Fruit fly (Drosophila melanogaster) whole organism, embryonic: Measurements from ENCODE around the gene CG9498.

Experiments used
- Blimp-1 ChIP-seq: fragments of 200-800 bp; sonication (Bioruptor generic); optimal IDR thresholded peaks from 3 replicates; lab custom pipeline; 2018; ENCODE audit warnings: missing biosample characterization, missing genetic modification characterization, mild to moderate bottlenecking, moderate library complexity, missing genetic modification reagents
- C15 ChIP-seq: fragments of 200-800 bp; sonication (Bioruptor generic); IDR thresholded peaks from 3 replicates; pipeline ENCODE4 v1.3.6; 2022; ENCODE audit warnings: missing biosample characterization, missing genetic modification characterization
- CG10431 ChIP-seq: fragments of 200-800 bp; sonication (Bioruptor generic); optimal IDR thresholded peaks from 3 replicates; lab custom pipeline; 2018; ENCODE audit warnings: missing biosample characterization, mild to moderate bottlenecking, missing genetic modification characterization
- CG10543 ChIP-seq: fragments of 200-800 bp; sonication (Bioruptor generic); optimal IDR thresholded peaks from 3 replicates; lab custom pipeline; 2017; ENCODE audit warnings: missing biosample characterization, mild to moderate bottlenecking, missing genetic modification characterization, moderate library complexity
- CG10959 ChIP-seq: fragments of 200-800 bp; sonication (Bioruptor generic); IDR thresholded peaks from 2 replicates; pipeline ENCODE4 v1.3.6; 2022; ENCODE audit warnings: missing biosample characterization, missing genetic modification characterization
- CG11723 ChIP-seq: fragments of 200-800 bp; sonication (Bioruptor generic); optimal IDR thresholded peaks from 2 replicates; lab custom pipeline; 2017; ENCODE audit warnings: missing biosample characterization, mild to moderate bottlenecking, missing genetic modification characterization
- CG13287 ChIP-seq: fragments of 200-800 bp; sonication (Bioruptor generic); IDR thresholded peaks from 2 replicates; pipeline ENCODE4 v1.3.6; 2022; ENCODE audit warnings: missing biosample characterization, missing genetic modification characterization; ENCODE audit not compliant: partially characterized antibody
- CG1529 ChIP-seq: fragments of 200-800 bp; sonication (Bioruptor generic); optimal IDR thresholded peaks from 3 replicates; lab custom pipeline; 2018; ENCODE audit warnings: missing biosample characterization, missing genetic modification characterization
- CG15601 ChIP-seq: fragments of 200-800 bp; sonication (Bioruptor generic); optimal IDR thresholded peaks from 3 replicates; lab custom pipeline; 2019; ENCODE audit warnings: missing biosample characterization, mild to moderate bottlenecking, missing genetic modification characterization, moderate library complexity
- CG16813 ChIP-seq: fragments of 200-800 bp; sonication (Bioruptor generic); IDR thresholded peaks from 3 replicates; pipeline ENCODE4 v1.3.6; 2022; ENCODE audit warnings: missing biosample characterization, missing genetic modification characterization; ENCODE audit not compliant: partially characterized antibody
- CG17612 ChIP-seq: fragments of 200-800 bp; sonication (Bioruptor generic); IDR thresholded peaks from 2 replicates; pipeline ENCODE4 v1.3.6; 2022; ENCODE audit warnings: missing biosample characterization, missing genetic modification characterization
- CG2129 ChIP-seq: fragments of 200-800 bp; sonication (Bioruptor generic); IDR thresholded peaks from 2 replicates; pipeline ENCODE4 v1.3.6; 2022; ENCODE audit warnings: missing biosample characterization, missing genetic modification characterization; ENCODE audit not compliant: partially characterized antibody
- CG30403 ChIP-seq: fragments of 200-800 bp; sonication (Bioruptor generic); optimal IDR thresholded peaks from 3 replicates; lab custom pipeline; 2016; ENCODE audit warnings: missing biosample characterization, missing genetic modification characterization
- CG3726 ChIP-seq: fragments of 200-800 bp; sonication (Bioruptor generic); IDR thresholded peaks from 3 replicates; pipeline ENCODE4, ENCODE4 v1.3.6; 2022; ENCODE audit warnings: missing biosample characterization, missing genetic modification characterization
- CG4424 ChIP-seq: fragments of 200-800 bp; sonication (Bioruptor generic); optimal IDR thresholded peaks from 3 replicates; lab custom pipeline; 2016; ENCODE audit warnings: missing biosample characterization, missing genetic modification characterization
- CG6654 ChIP-seq: fragments of 200-800 bp; sonication (Bioruptor generic); optimal IDR thresholded peaks from 2 replicates; lab custom pipeline; 2017; ENCODE audit warnings: missing biosample characterization, mild to moderate bottlenecking, missing genetic modification characterization
- CG7372 ChIP-seq: fragments of 200-800 bp; sonication (Bioruptor generic); IDR thresholded peaks from 2 replicates; pipeline ENCODE4 v1.3.6; 2022; ENCODE audit warnings: missing biosample characterization, missing genetic modification characterization
- CG7745 ChIP-seq: fragments of 200-800 bp; sonication (Bioruptor generic); optimal IDR thresholded peaks from 2 replicates; lab custom pipeline; 2018; ENCODE audit warnings: missing biosample characterization, mild to moderate bottlenecking, missing genetic modification characterization, moderate library complexity
- CG8944 ChIP-seq: fragments of 200-800 bp; sonication (Bioruptor generic); optimal IDR thresholded peaks from 3 replicates; lab custom pipeline; 2016; ENCODE audit warnings: missing biosample characterization, missing genetic modification characterization
- Ets65A ChIP-seq: fragments of 200-800 bp; sonication (Bioruptor generic); peaks from one replicate; lab custom pipeline; 2016; ENCODE audit warnings: missing biosample characterization, missing genetic modification characterization
- Gug ChIP-seq: fragments of 200-800 bp; sonication (Bioruptor generic); IDR thresholded peaks from 4 replicates; pipeline ENCODE4 v1.3.6; 2022; ENCODE audit warnings: missing biosample characterization, missing genetic modification characterization
- HHEX ChIP-seq: fragments of 200-800 bp; sonication (Bioruptor generic); optimal IDR thresholded peaks from 3 replicates; lab custom pipeline; 2017; ENCODE audit warnings: missing biosample characterization, mild to moderate bottlenecking, missing genetic modification characterization, missing genetic modification reagents
- Hey ChIP-seq: fragments of 200-800 bp; sonication (Bioruptor generic); optimal IDR thresholded peaks from 3 replicates; lab custom pipeline; 2018; ENCODE audit warnings: missing biosample characterization, mild to moderate bottlenecking, missing genetic modification characterization
- Hmx ChIP-seq: fragments of 200-800 bp; sonication (Bioruptor generic); optimal IDR thresholded peaks from 2 replicates; lab custom pipeline; 2016; ENCODE audit warnings: missing biosample characterization, missing genetic modification characterization
- Hsf ChIP-seq: fragments of 200-800 bp; sonication (Bioruptor generic); optimal IDR thresholded peaks from 3 replicates; lab custom pipeline; 2016; ENCODE audit warnings: missing biosample characterization, missing genetic modification characterization
- Meics ChIP-seq: fragments of 200-800 bp; sonication (Bioruptor generic); optimal IDR thresholded peaks from 2 replicates; lab custom pipeline; 2017; ENCODE audit warnings: missing biosample characterization, mild to moderate bottlenecking, missing genetic modification characterization
- NFAT ChIP-seq: fragments of 200-800 bp; sonication (Bioruptor generic); IDR thresholded peaks from 2 replicates; pipeline ENCODE4 v1.3.6; 2022; ENCODE audit warnings: missing biosample characterization, missing genetic modification characterization
- PHDP ChIP-seq: fragments of 200-800 bp; sonication (Bioruptor generic); optimal IDR thresholded peaks from 3 replicates; lab custom pipeline; 2018; ENCODE audit warnings: missing biosample characterization, mild to moderate bottlenecking, missing genetic modification characterization, moderate library complexity
- amos ChIP-seq: fragments of 200-800 bp; sonication (Bioruptor generic); IDR thresholded peaks from 2 replicates; pipeline ENCODE4 v1.3.6; 2022; ENCODE audit warnings: missing biosample characterization, missing genetic modification characterization; ENCODE audit not compliant: partially characterized antibody
- bab2 ChIP-seq: fragments of 200-800 bp; sonication (Bioruptor generic); optimal IDR thresholded peaks from 2 replicates; lab custom pipeline; 2016; ENCODE audit warnings: missing biosample characterization, missing genetic modification characterization
- bbx ChIP-seq: fragments of 200-800 bp; sonication (Bioruptor generic); IDR thresholded peaks from 2 replicates; pipeline ENCODE4 v1.3.6; 2022; ENCODE audit warnings: missing biosample characterization, missing genetic modification characterization; ENCODE audit not compliant: partially characterized antibody
- btn ChIP-seq: fragments of 200-800 bp; sonication (Bioruptor generic); optimal IDR thresholded peaks from 2 replicates; lab custom pipeline; 2016; ENCODE audit warnings: missing biosample characterization, missing genetic modification characterization
- cato ChIP-seq: fragments of 200-800 bp; sonication (Bioruptor generic); optimal IDR thresholded peaks from 2 replicates; lab custom pipeline; 2016; ENCODE audit warnings: missing biosample characterization, missing genetic modification characterization, borderline replicate concordance
- crp ChIP-seq, 2 experiments: fragments of 200-800 bp; sonication (Bioruptor generic); optimal IDR thresholded peaks; 2 replicates in 1 of 2; 3 replicates in 1 of 2; lab custom pipeline; 2017; ENCODE audit warnings: missing biosample characterization in 2 of 2, missing genetic modification characterization in 2 of 2, mild to moderate bottlenecking in 1 of 2, moderate library complexity in 1 of 2
- eve ChIP-seq, 2 experiments: fragments of >200 bp; optimal IDR thresholded peaks; 2 replicates each; lab custom pipeline; 2017; ENCODE audit warnings: missing biosample characterization in 2 of 2, missing genetic modification characterization in 2 of 2
- ewg ChIP-seq: fragments of 200-800 bp; sonication (Bioruptor generic); optimal IDR thresholded peaks from 3 replicates; lab custom pipeline; 2017; ENCODE audit warnings: mild to moderate bottlenecking, missing biosample characterization, missing genetic modification reagents, missing genetic modification characterization
- eyg ChIP-seq: fragments of 200-800 bp; sonication (Bioruptor generic); optimal IDR thresholded peaks from 3 replicates; lab custom pipeline; 2016; ENCODE audit warnings: missing biosample characterization, missing genetic modification characterization
- fd3F ChIP-seq: fragments of 200-800 bp; sonication (Bioruptor generic); optimal IDR thresholded peaks from 2 replicates; lab custom pipeline; 2018; ENCODE audit warnings: missing biosample characterization, mild to moderate bottlenecking, missing genetic modification characterization, moderate library complexity
- gem ChIP-seq: fragments of 200-800 bp; sonication (Bioruptor generic); optimal IDR thresholded peaks from 2 replicates; lab custom pipeline; 2019; ENCODE audit warnings: missing biosample characterization, mild to moderate bottlenecking, missing genetic modification characterization, moderate library complexity
- gro ChIP-seq: fragments of 200-800 bp; sonication (Bioruptor generic); optimal IDR thresholded peaks from 2 replicates; lab custom pipeline; 2016; ENCODE audit warnings: missing biosample characterization, missing genetic modification characterization
- gt ChIP-seq: fragments of 200-800 bp; sonication (Bioruptor generic); IDR thresholded peaks from 2 replicates; pipeline ENCODE4 v1.3.6; 2022; ENCODE audit warnings: missing biosample characterization, missing genetic modification characterization
- hbn ChIP-seq: fragments of 200-800 bp; sonication (Bioruptor generic); IDR thresholded peaks from 2 replicates; pipeline ENCODE4 v1.3.6; 2022; ENCODE audit warnings: missing biosample characterization, missing genetic modification characterization; ENCODE audit not compliant: partially characterized antibody
- insv ChIP-seq, 2 experiments: fragments of 200-800 bp; sonication (Bioruptor generic); optimal IDR thresholded peaks; 3 replicates each; lab custom pipeline; 2016 to 2018; ENCODE audit warnings: missing biosample characterization in 2 of 2, missing genetic modification characterization in 2 of 2
- kah ChIP-seq: fragments of 200-800 bp; sonication (Bioruptor generic); optimal IDR thresholded peaks from 2 replicates; lab custom pipeline; 2018; ENCODE audit warnings: missing biosample characterization, mild to moderate bottlenecking, missing genetic modification characterization
- lilli ChIP-seq: fragments of 200-800 bp; sonication (Bioruptor generic); optimal IDR thresholded peaks from 3 replicates; lab custom pipeline; 2016; ENCODE audit warnings: missing biosample characterization, missing genetic modification characterization
- phol ChIP-seq: fragments of 200-800 bp; sonication (Bioruptor generic); optimal IDR thresholded peaks from 3 replicates; lab custom pipeline; 2018; ENCODE audit warnings: missing biosample characterization, mild to moderate bottlenecking, missing genetic modification characterization, moderate library complexity
- pzg ChIP-seq: fragments of 200-800 bp; sonication (Bioruptor generic); optimal IDR thresholded peaks from 3 replicates; lab custom pipeline; 2018; ENCODE audit warnings: missing biosample characterization, mild to moderate bottlenecking, missing genetic modification characterization, moderate library complexity
- ranshi ChIP-seq: fragments of 200-800 bp; sonication (Bioruptor generic); IDR thresholded peaks from 2 replicates; pipeline ENCODE4 v1.3.6; 2022; ENCODE audit warnings: missing biosample characterization, missing genetic modification characterization
- shn ChIP-seq: fragments of 200-800 bp; sonication (Bioruptor generic); optimal IDR thresholded peaks from 3 replicates; lab custom pipeline; 2016; ENCODE audit warnings: missing biosample characterization, missing genetic modification characterization
- toy ChIP-seq: fragments of 200-800 bp; sonication (Bioruptor generic); IDR thresholded peaks from 2 replicates; pipeline ENCODE4 v1.3.6; 2022; ENCODE audit warnings: missing biosample characterization, missing genetic modification characterization
- zf30C ChIP-seq: fragments of 200-800 bp; sonication (Bioruptor generic); optimal IDR thresholded peaks from 3 replicates; lab custom pipeline; 2018; ENCODE audit warnings: missing biosample characterization, mild to moderate bottlenecking, missing genetic modification characterization

Gene CG9498

dm6 chr2L:6306895-6307294 lies 43.9 kb downstream of the CG9498 start (continued):
- TF ChIP-seq btn (GFP tag; lab: Kevin White, UChicago) (no peak), C15 (GFP tag; lab: Robert Waterston, UW) (no peak), CG17612 (GFP tag; lab: Robert Waterston, UW) (no peak), lilli (GFP tag; lab: Kevin White, UChicago) (no peak), bab2 (GFP tag; lab: Kevin White, UChicago) (no peak), amos (GFP tag; lab: Robert Waterston, UW) (no peak), CG4424 (GFP tag; lab: Kevin White, UChicago) (peak; percentile 23), HHEX (peak; percentile 4), hbn (GFP tag; lab: Robert Waterston, UW) (no peak), CG30403 (peak; percentile 34), ewg (GFP tag; lab: Kevin White, UChicago) (no peak), bbx (GFP tag; lab: Robert Waterston, UW) (no peak), CG13287 (GFP tag; lab: Robert Waterston, UW) (no peak), eve (GFP tag; optimal IDR thresholded peaks at IDR 0.05; lab: Kevin White, UChicago) (peak in 1 of 2 experiments; percentile 33), Meics (peak; percentile 4), gro (no peak), CG16813 (no peak), CG7372 (no peak), PHDP (tag; lab: Kevin White, UChicago) (peak; percentile 19), CG15601 (tag; lab: Kevin White, UChicago) (no peak), CG10959 (no peak), shn (no peak), pzg (GFP tag; lab: Kevin White, UChicago) (no peak), Hsf (GFP tag; lab: Kevin White, UChicago) (no peak), CG7745 (tag; lab: Kevin White, UChicago) (no peak), Ets65A (peak; percentile 94), Hey (tag; lab: Kevin White, UChicago) (no peak), Blimp-1 (peak; percentile 48), CG10543 (GFP tag; lab: Kevin White, UChicago) (no peak), gt (GFP tag; lab: Robert Waterston, UW) (no peak), kah (GFP tag; lab: Kevin White, UChicago) (no peak), Hmx (GFP tag; lab: Kevin White, UChicago) (no peak), CG3726 (GFP tag; lab: Robert Waterston, UW) (no peak), gem (tag; lab: Kevin White, UChicago) (peak; percentile 55), insv (GFP tag; optimal IDR thresholded peaks at IDR 0.05; lab: Kevin White, UChicago) (no peak), fd3F (no peak), phol (tag; lab: Kevin White, UChicago) (peak; percentile 23), CG8944 (GFP tag; lab: Kevin White, UChicago) (no peak), crp (GFP tag; optimal IDR thresholded peaks at IDR 0.05; lab: Kevin White, UChicago) (no peak), CG6654 (GFP tag; lab: Kevin White, UChicago) (no peak), Gug (GFP tag; lab: Robert Waterston, UW) (0 out of 4 replicates have a peak, but pooled peaks have one; percentile 10), CG2129 (GFP tag; lab: Robert Waterston, UW) (no peak), cato (no peak), zf30C (no peak), ranshi (GFP tag; lab: Robert Waterston, UW) (no peak), CG11723 (GFP tag; lab: Kevin White, UChicago) (no peak), toy (GFP tag; lab: Robert Waterston, UW) (no peak), eyg (no peak), NFAT (GFP tag; lab: Robert Waterston, UW) (no peak), CG10431 (GFP tag; lab: Kevin White, UChicago) (no peak), CG1529 (GFP tag; lab: Kevin White, UChicago) (no peak)
